Worm (Caenorhabditis elegans): ENCODE measurements around the gene W03A5.6.

DNA sequence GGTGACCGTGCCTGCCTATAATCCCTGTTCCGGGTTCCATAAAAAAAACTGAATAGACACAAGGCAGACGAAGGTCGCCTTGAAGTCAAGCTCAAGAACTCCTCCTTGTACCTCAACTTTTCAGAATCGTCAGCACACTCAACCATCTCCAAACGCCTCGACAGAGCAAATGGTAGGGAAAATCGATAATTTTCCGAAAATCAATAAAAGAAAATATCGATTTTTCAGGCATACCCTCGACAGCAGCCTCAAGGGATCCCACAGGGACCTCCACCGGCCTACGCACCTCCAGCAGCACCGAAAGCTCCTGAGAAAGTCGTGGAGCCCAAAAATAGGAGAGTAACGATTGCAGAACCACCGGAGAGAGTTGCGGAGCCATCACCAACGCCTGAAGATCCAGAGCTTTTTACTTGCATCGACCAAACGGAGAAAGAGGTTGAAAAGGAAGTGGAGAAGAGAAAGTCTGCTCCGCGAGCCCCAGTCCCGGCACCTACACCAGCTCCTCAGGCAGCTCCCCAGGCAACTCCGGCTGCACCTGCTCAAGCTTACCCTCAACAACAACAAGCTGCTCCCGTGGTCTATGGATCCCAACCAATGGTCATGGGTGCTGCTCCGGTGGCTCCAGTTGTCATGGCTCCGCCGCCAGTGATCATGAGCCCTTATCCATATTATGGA lies 39.2 kb upstream of the W03A5.6 start:
- TF ChIP-seq W03F9.2 (tag; optimal IDR thresholded peaks at IDR 0.05) (no peak), him-1 (tag; optimal IDR thresholded peaks at IDR 0.05) (no peak)
